Worm (Caenorhabditis elegans) whole organism, early embryonic: ENCODE data around the gene F10G2.1.

Experiments
- ceh-36 ChIP-seq: sonication (generic microtip); optimal IDR thresholded peaks from 2 replicates; lab custom pipeline; 2016; ENCODE audit warnings: missing genetic modification characterization, inconsistent platforms, missing compliant biosample characterization
- flt-1 ChIP-seq: fragments of 200-800 bp; sonication (Bioruptor generic); IDR thresholded peaks from 2 replicates; pipeline ENCODE4 v1.3.6; 2022; ENCODE audit warnings: missing genetic modification characterization, missing compliant biosample characterization
- pes-1 ChIP-seq: fragments of 200-800 bp; sonication (Bioruptor generic); IDR thresholded peaks from 2 replicates; pipeline ENCODE4 v1.3.6; 2022; ENCODE audit warnings: missing genetic modification reagents, missing genetic modification characterization, missing compliant biosample characterization
- sea-1 ChIP-seq: fragments of 200-800 bp; sonication (Bioruptor generic); conservative IDR thresholded peaks from 2 replicates; pipeline ENCODE4 v1.3.6; 2022; ENCODE audit warnings: missing genetic modification characterization, missing compliant biosample characterization
- tbx-37 ChIP-seq: fragments of 200-800 bp; sonication (Bioruptor generic); conservative IDR thresholded peaks from 2 replicates; pipeline ENCODE4 v1.3.6; 2022; ENCODE audit warnings: missing genetic modification reagents, missing genetic modification characterization, missing compliant biosample characterization

DNA sequence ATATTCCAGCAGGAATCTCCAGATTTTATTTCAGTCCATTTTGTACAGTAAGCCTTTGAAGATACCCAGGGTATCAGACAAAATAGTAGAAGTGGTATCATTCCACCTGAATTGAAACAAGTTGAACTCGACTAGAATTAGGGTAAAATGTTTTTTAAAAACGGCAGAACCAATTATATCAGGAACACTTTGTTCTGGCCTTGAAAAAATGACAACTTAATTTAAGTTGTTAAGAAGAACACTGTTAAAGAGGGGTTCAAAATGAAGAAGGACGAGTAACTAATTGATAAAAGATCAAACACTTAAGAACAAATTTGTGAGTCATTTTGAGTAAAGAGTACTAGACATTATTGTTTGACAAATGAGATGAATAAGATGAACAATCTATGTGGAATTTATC lies 11.4 kb upstream of the F10G2.1 start, which contains the start of gene lmd-4:
- no peak for TF ChIP-seq sea-1 (GFP tag; lab: Robert Waterston, UW)
- no peak for TF ChIP-seq pes-1 (GFP tag; lab: Robert Waterston, UW)
- no peak for TF ChIP-seq tbx-37
- no peak for TF ChIP-seq flt-1 (GFP tag; lab: Robert Waterston, UW)
- TF ChIP-seq ceh-36 (tag; lab: Kevin White, UChicago), result no peak
